Worm (Caenorhabditis elegans) whole organism, L4/young adult: ENCODE data around the gene clec-175.

Experiments used
- W03F9.2 ChIP-seq: fragments of 150-350 bp; optimal IDR thresholded peaks from 2 replicates; lab custom pipeline; 2014; ENCODE audit warnings: missing biosample characterization, missing genetic modification characterization
- dao-5 ChIP-seq: sonication (generic microtip); optimal IDR thresholded peaks from 2 replicates; lab custom pipeline; 2016; ENCODE audit warnings: missing genotype, missing genetic modification characterization, moderate library complexity, missing compliant biosample characterization
- him-1 ChIP-seq: sonication (generic microtip); optimal IDR thresholded peaks from 2 replicates; lab custom pipeline; 2016; ENCODE audit warnings: missing genotype, missing genetic modification reagents, missing genetic modification characterization, missing compliant biosample characterization

clec-175 gene

DNA sequence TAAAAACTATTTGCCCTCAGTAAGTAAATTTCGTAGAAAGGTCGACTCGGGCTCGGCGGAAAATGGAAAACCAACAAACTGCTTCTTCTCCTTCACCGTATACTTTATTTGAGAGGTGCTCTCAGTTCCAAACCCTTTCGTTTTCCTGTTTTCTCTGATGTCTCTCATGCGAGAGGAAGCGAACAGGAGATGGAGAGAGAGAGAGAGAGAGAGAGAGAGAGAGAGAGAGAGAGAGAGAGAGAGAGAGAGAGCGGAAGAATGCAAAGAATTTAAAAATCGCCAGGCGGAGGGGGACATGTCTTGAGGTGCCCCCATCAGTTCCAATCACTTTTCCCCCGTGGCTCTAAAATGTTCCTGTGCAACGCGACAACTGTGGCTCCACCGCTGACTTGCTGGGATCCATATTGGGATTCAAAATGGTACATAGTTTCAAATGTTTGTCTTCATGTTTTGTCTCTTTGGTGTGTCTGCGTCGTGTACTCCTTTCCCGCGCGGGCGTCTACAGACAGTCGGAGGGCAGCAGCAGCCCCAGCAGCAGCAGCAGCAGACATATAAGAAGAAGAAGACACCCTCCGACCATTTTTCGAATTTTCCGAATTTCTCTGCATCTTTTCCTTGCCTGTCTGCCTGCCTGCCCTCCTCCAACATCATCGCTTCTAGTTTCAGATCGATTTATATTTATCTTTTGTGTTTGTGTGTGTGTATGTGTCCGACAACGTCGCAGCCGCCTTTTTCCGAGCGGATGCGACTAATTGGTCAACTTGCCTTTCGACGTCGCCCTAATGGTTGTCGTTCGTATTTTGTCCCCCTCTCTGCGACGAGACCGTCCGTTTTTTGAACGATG, 32.4 kb downstream of the clec-175 start, which contains the start of gene R08C7.11:
TSS of gene R08C7.11 (minus strand) at position 608 of the 844 bp plus-strand sequence.
- TF ChIP-seq W03F9.2: no peak
- no peak for TF ChIP-seq him-1 (tag; lab: Kevin White, UChicago)
- TF ChIP-seq dao-5: no peak

DNA sequence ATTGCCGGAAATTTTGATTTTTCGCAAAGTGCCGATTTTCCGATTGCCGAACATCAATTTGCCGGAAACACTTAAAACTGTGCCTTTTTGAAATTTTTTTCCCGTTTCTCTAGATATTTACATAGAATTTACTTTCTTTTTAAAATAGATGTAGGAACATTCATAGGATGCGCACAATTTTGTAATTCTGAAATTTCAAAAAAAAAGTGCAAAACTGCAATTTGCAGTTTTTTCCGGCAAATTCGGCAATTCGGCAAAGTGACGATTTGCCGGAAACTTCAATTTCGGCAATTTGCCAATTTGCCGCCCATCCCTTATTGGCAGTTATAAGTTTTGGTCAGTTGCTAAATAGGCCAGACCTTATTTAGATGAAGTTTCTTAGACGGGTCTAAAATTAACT, 34.5 kb downstream of the clec-175 start:
- TF ChIP-seq W03F9.2 (no peak), him-1 (tag; lab: Kevin White, UChicago) (no peak), dao-5 (no peak)

DNA sequence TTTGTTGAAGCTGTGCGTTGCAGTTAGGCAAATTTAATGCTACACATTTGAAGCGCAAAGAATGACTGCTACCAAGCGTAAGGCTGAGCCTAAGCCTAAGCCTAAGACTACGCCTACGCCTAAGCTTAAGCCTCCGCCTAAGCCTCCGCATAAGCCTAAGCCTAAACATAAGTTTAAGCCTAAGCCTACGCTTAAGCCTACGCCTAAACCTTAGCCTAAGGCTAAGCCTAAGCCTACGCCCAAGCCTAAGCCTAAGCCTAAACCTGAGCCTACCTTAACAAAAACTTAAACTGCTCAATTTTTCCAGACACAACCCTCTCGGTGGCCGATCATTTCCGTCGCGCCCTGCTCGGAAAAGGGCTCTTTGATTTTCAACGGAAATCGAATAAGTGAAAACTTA, 37.2 kb downstream of the clec-175 start:
- TF ChIP-seq dao-5: no peak
- TF ChIP-seq him-1 (tag; lab: Kevin White, UChicago): no peak

DNA sequence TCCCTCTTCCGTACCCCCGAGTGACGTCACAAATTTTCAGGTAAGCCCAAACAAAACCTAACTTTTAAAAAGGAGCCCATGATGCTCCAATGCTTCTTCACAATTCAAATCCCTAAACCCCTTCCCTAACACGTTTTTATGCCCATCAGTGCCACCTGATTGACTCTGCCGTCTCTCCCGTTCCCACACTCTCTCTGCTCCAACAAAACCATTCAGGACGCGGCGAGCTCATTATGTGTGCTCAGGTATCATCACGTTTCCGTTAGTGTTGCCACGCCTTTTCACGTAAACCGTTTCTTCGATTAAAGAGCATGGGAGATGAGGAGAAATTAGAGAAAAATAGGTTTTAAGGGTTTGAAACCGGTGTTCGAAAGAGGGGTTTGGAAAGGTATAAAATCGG, 41.0 kb downstream of the clec-175 start, which contains the start of gene M01H9.2:
TSS of gene M01H9.2 (minus strand) at position 101 of the 400 bp plus-strand sequence.
- TF ChIP-seq dao-5: no peak
- no peak for TF ChIP-seq him-1 (tag; lab: Kevin White, UChicago)
- TF ChIP-seq W03F9.2: no peak

DNA sequence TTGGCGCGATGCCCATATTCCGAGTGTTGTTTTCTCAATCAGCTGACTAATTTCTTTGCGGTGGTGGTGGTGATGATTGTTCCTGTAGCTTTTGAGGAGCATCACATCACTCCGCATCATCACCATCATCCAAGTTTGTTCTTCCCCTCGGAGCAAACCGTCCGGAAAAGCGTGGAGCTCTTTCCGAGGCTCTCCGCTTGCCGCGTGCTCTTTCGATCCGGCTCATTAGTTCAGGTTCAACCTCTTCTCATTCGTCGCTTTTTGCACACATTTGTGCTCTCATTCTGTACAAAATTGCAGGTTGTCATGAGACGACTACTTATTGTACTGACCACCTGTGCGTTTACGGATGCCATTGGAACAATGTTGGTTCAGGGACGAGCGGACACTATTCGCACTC, 43.1 kb downstream of the clec-175 start, which contains the start of gene M01H9.5:
TSS of gene M01H9.5 (plus strand) at position 301 of the 400 bp plus-strand sequence.
- TF ChIP-seq W03F9.2: no peak
- TF ChIP-seq dao-5: no peak

DNA sequence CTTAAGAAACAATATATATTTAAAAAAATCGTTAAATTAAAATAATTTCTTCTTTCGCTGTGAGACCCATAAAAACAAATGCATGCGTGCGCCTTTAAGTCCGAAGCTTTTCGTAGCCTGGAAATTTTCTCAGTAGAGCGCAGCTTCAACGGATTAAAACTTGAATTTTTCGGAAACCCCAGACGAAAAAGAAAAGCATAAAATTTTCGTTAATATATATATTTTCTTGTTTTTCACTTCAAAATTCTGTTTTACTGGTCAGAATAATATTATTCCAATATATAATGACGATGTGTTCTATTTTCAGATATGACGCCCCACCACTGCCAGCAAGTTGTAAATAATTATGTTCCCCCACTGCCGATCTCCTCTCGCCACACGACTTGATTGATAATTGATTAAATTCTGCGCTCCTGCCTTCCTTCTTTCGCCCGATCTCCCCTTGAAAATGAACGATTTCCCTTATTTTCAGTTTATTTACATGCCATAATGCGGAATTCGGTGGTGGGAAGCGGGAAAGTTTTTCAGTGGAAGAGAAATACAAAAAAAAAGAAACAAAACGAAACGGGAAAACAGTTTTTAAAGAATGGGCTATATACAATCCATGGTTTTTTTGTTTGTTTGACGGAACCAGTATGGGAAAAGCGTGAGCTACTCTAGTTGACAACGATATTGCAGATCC, 46.1 kb downstream of the clec-175 start:
- TF ChIP-seq dao-5: no peak
- TF ChIP-seq W03F9.2: peak; percentile 17
- TF ChIP-seq him-1 (tag; lab: Kevin White, UChicago): peak; percentile 18

DNA sequence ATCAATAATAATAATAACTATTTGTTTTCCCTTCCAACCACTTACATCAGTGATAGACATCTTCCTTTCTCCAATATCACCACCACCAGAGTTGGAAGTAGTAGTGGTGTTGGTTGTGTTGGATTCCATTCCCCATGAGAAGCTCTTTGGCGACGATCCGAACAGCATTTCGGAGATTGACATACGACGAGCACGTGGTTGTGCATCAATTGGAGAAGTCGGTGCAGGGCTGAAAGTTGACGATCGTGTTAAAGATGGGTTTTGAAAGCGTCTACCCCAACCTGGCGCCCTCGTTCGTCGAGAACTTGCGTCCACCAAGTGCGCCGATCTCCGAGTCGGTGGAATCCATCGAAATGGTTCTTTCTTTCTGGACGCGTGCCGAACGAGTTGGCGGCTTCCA, 46.9 kb downstream of the clec-175 start:
- TF ChIP-seq him-1 (tag; lab: Kevin White, UChicago) (no peak), dao-5 (no peak), W03F9.2 (no peak)

DNA sequence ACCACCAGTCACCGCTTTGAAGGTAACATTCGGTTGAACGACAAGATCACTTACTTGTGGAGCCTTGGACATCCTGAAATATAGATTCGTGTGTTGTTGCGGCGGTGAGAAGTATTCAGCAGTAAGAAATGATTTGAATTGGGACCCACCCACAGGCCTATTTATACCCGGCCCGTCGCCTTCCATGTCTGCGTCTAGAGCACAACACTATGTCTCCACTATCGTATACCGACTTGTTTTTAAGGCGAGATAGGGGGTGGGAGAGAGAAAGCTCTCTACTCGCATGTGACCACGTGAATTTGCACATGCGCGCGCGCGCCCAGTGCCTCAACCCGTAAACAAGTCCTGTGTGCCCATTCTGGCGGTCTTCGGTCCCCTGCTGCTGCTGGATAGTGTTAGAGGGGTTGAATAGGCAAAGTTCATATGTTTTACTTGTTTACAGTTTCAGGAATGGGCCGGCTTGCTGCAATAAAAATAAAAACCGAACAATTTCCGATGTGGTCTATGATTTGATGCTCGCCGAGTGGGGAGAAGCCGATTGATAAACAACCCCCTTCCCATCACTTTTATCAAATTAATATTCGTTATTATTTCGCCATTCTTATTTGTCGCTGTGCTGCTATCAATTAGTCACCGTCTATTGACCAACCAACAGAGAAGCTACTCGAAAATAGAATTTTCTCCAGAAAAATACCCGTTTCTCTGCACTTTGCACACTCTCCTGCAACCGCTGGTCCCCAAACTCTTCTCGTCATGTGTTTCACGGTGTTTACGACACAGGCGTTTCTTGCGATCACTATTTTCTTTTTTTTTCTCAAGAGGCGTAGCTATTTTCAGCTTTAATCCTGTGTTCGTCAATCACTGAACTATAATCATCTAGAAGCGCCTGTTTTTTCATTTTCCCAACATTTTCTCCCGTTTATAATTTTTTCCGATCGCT, 47.9 kb downstream of the clec-175 start:
- peak; percentile 25 for TF ChIP-seq dao-5
- peak; percentile 27 for TF ChIP-seq W03F9.2
- TF ChIP-seq him-1 (tag; lab: Kevin White, UChicago): peak; percentile 3

DNA sequence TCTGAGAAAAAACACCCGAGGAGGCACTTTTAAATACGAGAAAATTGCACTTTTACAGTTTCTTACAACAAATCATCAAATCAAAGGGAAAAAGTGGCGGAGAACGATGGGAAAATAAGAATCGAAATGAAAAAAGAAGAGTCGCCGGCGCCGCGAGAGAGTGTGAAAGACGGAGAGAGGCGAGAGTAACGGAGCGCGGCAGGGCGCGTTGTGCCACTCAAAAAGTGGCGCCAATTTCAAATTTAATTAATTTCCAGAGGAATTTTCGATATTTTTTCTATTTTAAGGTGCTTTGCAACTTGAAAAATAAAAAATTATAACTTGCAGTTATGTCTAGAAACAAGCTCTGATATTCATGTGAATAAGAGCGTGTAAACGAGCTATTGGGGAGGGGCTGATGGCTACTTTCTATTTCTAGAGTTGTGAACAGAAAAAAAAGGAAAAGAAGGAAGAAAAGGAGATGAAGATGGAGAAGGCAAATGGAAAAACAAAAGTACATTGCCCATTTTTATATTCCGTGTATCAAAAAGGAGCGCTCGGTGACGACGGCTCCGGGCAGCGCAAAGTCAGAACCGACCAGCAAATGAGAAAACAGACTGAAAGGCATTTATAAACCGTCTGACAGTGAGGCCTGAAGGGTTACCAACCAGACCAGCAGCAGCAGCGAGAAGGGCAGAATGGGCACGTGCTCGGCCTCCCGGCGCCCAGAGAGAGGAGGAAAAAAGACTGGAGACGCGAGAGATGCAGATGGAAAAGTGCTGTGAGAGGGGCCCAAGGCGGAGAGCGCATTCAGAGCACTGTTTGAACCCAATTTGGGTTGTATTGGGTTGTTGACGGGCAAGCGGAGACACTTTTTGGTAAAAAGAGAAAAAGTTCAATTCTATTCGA, 49.0 kb downstream of the clec-175 start:
- TF ChIP-seq W03F9.2 (peak; percentile 4), him-1 (tag; lab: Kevin White, UChicago) (no peak)

DNA sequence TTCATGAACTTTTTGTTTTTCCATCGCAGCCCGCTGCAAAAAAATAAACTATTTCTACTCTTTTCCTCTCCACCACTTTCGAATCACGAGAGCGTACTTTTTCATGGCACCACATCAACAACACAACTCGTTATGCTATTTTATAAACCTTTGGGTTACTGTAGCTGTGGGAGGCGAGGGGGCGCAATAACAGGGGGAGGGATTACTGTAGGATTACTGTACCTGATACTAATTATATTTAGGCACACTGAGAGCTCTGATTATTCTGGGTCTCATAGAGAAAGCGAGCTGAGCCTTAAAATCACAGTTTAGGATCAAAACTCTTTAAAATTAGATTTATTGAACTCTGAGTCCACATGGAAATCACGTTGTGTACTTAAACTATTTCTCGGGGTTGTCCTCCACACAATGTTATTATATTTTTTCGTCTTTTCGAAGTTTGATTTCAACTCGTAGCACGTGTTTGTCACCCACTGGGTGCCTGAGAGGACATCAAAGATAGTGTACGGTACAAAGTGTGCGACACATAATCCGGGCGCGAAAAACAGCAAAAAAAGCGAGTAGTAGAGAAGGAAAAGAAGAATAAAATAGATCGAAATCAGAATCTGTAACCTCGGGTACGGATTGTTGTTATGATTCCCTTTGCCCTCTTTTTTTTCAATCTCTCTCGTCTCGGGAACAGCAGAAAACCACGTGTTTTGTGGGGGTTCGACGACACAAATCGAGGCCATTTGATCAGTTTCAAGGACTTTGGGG, 50.5 kb downstream of the clec-175 start:
- TF ChIP-seq W03F9.2 (no peak), dao-5 (no peak), him-1 (tag; lab: Kevin White, UChicago) (no peak)

DNA sequence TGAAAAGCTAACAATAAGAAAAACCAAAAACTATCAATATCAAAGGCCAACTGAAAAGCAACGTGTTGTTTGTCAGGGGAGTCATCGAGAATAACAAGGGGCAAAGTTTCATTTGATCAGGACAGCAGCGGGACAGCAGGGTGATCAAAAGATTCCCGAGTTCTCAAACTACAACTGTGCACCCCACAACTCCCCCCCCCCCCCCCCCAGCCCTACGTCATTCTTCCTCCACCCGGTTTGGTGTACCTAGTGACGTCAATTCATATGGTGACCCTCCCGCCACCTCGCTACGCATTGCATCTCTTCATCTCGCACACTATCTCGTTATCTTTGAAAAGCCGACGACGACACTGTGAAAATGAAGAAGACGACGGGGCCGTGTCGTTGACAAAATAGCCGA, 51.6 kb downstream of the clec-175 start:
- no peak for TF ChIP-seq W03F9.2
- no peak for TF ChIP-seq dao-5
- TF ChIP-seq him-1 (tag; lab: Kevin White, UChicago): no peak

DNA sequence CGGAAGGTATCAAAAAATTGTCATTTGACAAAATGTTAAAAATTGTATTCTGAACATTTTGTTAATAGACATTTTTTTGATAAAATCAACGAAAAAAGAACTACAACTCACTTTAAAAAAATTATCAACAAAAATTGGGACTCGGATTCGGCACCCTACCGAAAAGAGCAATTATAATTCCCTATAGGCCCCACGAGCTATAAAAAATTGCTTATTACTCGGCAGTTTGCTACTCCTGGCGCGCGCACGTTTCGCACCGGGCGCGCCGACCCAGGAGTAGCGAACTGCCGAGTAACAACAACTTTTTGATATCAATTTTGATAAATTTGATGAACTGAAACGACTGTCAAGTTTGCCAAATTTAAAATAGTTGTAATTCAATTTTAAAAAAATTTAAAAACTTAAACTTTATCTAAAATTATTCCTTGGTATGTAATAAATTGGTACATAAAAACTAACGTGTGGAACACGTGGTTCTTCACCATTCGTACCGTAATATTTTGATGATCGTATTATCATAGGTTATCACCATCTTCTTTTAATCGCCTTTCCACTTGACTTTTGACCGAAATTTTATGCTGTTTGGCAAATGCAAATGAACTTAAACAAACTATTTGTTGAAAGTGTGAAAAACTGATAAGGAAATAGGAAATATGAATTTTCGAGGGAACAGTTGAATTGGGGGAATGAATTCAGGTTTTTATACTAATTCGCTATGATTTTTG, 53.4 kb downstream of the clec-175 start:
- TF ChIP-seq him-1 (tag; lab: Kevin White, UChicago): no peak
- TF ChIP-seq dao-5: no peak
- no peak for TF ChIP-seq W03F9.2
